Fruit fly (Drosophila melanogaster) whole organism, adult: ENCODE data around the gene CG10943.

Experiments used
- CG11617 ChIP-seq: fragments of 200-800 bp; sonication (Bioruptor generic); optimal IDR thresholded peaks from 2 replicates; lab custom pipeline; 2017; ENCODE audit warnings: mild to moderate bottlenecking, missing biosample characterization, missing genetic modification reagents, missing genetic modification characterization
- CG5204 ChIP-seq: fragments of 200-800 bp; sonication (Bioruptor generic); optimal IDR thresholded peaks from 2 replicates; lab custom pipeline; 2016; ENCODE audit warnings: missing biosample characterization, missing genetic modification characterization
- Mnt ChIP-seq: fragments of 200-800 bp; sonication (Bioruptor generic); optimal IDR thresholded peaks from 2 replicates; lab custom pipeline; 2016; ENCODE audit warnings: missing biosample characterization, mild to moderate bottlenecking, missing genetic modification characterization

- TF ChIP-seq CG11617 (GFP tag; lab: Kevin White, UChicago) (peak; percentile 71), Mnt (GFP tag; lab: Kevin White, UChicago) (peak; percentile 30), CG5204 (GFP tag; lab: Kevin White, UChicago) (no peak)
These were observed 12.8 kb downstream of the CG10943 start, which contains the start of the genes CG10948 and Wbp2 for dm6 chr3L:12849867-12850301.
